Worm (Caenorhabditis elegans): ENCODE measurements around the gene F11A5.16.

- TF ChIP-seq dao-5 (tag; optimal IDR thresholded peaks at IDR 0.05), result no peak
- TF ChIP-seq him-1 (tag; optimal IDR thresholded peaks at IDR 0.05), result no peak
Measured at ce11 chrV:16218522-16218921, 7.8 kb downstream of the F11A5.16 start, which contains the start of gene F11A5.15.
